Fruit fly (Drosophila melanogaster) whole organism, embryonic: ENCODE results near the gene CG33108.

ENCODE experiments used
- Atf-2 ChIP-seq: fragments of 200-800 bp; sonication (Bioruptor generic); optimal IDR thresholded peaks from 2 replicates; lab custom pipeline; 2016; ENCODE audit warnings: missing biosample characterization, missing genetic modification characterization
- CG10209 ChIP-seq: fragments of 200-800 bp; sonication (Bioruptor generic); optimal IDR thresholded peaks from 3 replicates; lab custom pipeline; 2017; ENCODE audit warnings: missing biosample characterization, mild to moderate bottlenecking, missing genetic modification characterization, missing genetic modification reagents
- CG10274 ChIP-seq: fragments of 200-800 bp; sonication (Bioruptor generic); optimal IDR thresholded peaks from 3 replicates; lab custom pipeline; 2017; ENCODE audit warnings: missing biosample characterization, mild to moderate bottlenecking, missing genetic modification characterization
- CG11085 ChIP-seq: fragments of 200-800 bp; sonication (Bioruptor generic); IDR thresholded peaks from 2 replicates; pipeline ENCODE4 v1.3.6; 2022; ENCODE audit warnings: missing biosample characterization, missing genetic modification characterization
- CG13296 ChIP-seq: fragments of 200-800 bp; sonication (Bioruptor generic); optimal IDR thresholded peaks from 3 replicates; lab custom pipeline; 2018; ENCODE audit warnings: missing biosample characterization, mild to moderate bottlenecking, missing genetic modification characterization
- CG15601 ChIP-seq: fragments of 200-800 bp; sonication (Bioruptor generic); optimal IDR thresholded peaks from 3 replicates; lab custom pipeline; 2019; ENCODE audit warnings: missing biosample characterization, mild to moderate bottlenecking, missing genetic modification characterization, moderate library complexity
- CG17328 ChIP-seq: fragments of 200-800 bp; sonication (Bioruptor generic); IDR thresholded peaks from 2 replicates; pipeline ENCODE4 v1.3.6; 2022; ENCODE audit warnings: missing biosample characterization, missing genetic modification characterization
- CG2120 ChIP-seq: fragments of 200-800 bp; sonication (Bioruptor generic); optimal IDR thresholded peaks from 3 replicates; lab custom pipeline; 2016; ENCODE audit warnings: missing biosample characterization, missing genetic modification characterization
- CG2678 ChIP-seq: fragments of 200-800 bp; sonication (Bioruptor generic); optimal IDR thresholded peaks from 3 replicates; lab custom pipeline; 2019; ENCODE audit warnings: missing biosample characterization, mild to moderate bottlenecking, missing genetic modification characterization, moderate library complexity
- CG31441 ChIP-seq: fragments of 200-800 bp; sonication (Bioruptor generic); IDR thresholded peaks from 2 replicates; pipeline ENCODE4 v1.3.6; 2022; ENCODE audit warnings: missing biosample characterization, missing genetic modification characterization
- CG34376 ChIP-seq: fragments of 200-800 bp; sonication (Bioruptor generic); optimal IDR thresholded peaks from 2 replicates; lab custom pipeline; 2018; ENCODE audit warnings: missing biosample characterization, mild to moderate bottlenecking, missing genetic modification characterization
- CG3726 ChIP-seq: fragments of 200-800 bp; sonication (Bioruptor generic); IDR thresholded peaks from 3 replicates; pipeline ENCODE4, ENCODE4 v1.3.6; 2022; ENCODE audit warnings: missing biosample characterization, missing genetic modification characterization
- CG43689 ChIP-seq: fragments of 200-800 bp; sonication (Bioruptor generic); IDR thresholded peaks from 2 replicates; pipeline ENCODE4 v1.3.6; 2022; ENCODE audit warnings: missing biosample characterization, missing genetic modification characterization
- CG7357 ChIP-seq: fragments of 200-800 bp; sonication (Bioruptor generic); IDR thresholded peaks from 3 replicates; pipeline ENCODE4 v1.3.6; 2022; ENCODE audit warnings: missing biosample characterization, missing genetic modification characterization
- CG8944 ChIP-seq: fragments of 200-800 bp; sonication (Bioruptor generic); optimal IDR thresholded peaks from 3 replicates; lab custom pipeline; 2016; ENCODE audit warnings: missing biosample characterization, missing genetic modification characterization
- CG9437 ChIP-seq: fragments of 200-800 bp; sonication (Bioruptor generic); optimal IDR thresholded peaks from 2 replicates; lab custom pipeline; 2018; ENCODE audit warnings: missing biosample characterization, mild to moderate bottlenecking, missing genetic modification characterization
- CrebB ChIP-seq: fragments of 200-800 bp; sonication (Bioruptor generic); optimal IDR thresholded peaks from 3 replicates; lab custom pipeline; 2018; ENCODE audit warnings: missing biosample characterization, mild to moderate bottlenecking, missing genetic modification characterization
- D19A ChIP-seq: fragments of 200-800 bp; optimal IDR thresholded peaks from 3 replicates; lab custom pipeline; 2019; ENCODE audit warnings: missing biosample characterization, mild to moderate bottlenecking, missing genetic modification characterization, moderate library complexity
- Dad ChIP-seq: fragments of 200-800 bp; sonication (Bioruptor generic); optimal IDR thresholded peaks from 3 replicates; lab custom pipeline; 2016; ENCODE audit warnings: missing biosample characterization, missing genetic modification characterization
- Dip2 ChIP-seq: fragments of 200-800 bp; sonication (Bioruptor generic); IDR thresholded peaks from 2 replicates; pipeline ENCODE4 v1.3.6; 2022; ENCODE audit warnings: missing biosample characterization, missing genetic modification characterization
- Dll ChIP-seq: fragments of 200-800 bp; sonication (Bioruptor generic); IDR thresholded peaks from 4 replicates; pipeline ENCODE4 v1.3.6; 2022; ENCODE audit warnings: missing biosample characterization, missing genetic modification characterization; ENCODE audit not compliant: partially characterized antibody
- HLHmδ ChIP-seq: fragments of 200-800 bp; sonication (Bioruptor generic); optimal IDR thresholded peaks from 2 replicates; lab custom pipeline; 2018; ENCODE audit warnings: missing biosample characterization, mild to moderate bottlenecking, missing genetic modification characterization, moderate library complexity
- Hr78 ChIP-seq, 2 experiments: fragments of 200-800 bp in 1 of 2; fragments of >200 bp in 1 of 2; sonication (Bioruptor generic) in 1 of 2; optimal IDR thresholded peaks; 2 replicates each; lab custom pipeline; 2017 to 2019; ENCODE audit warnings: missing biosample characterization in 2 of 2, missing genetic modification characterization in 2 of 2, mild to moderate bottlenecking in 1 of 2, moderate library complexity in 1 of 2
- Mad ChIP-seq: fragments of 200-800 bp; sonication (Bioruptor generic); optimal IDR thresholded peaks from 2 replicates; lab custom pipeline; 2016; ENCODE audit warnings: missing biosample characterization, missing genetic modification characterization
- Max ChIP-seq: fragments of 200-800 bp; sonication (Bioruptor generic); optimal IDR thresholded peaks from 2 replicates; lab custom pipeline; 2016; ENCODE audit warnings: missing biosample characterization, mild to moderate bottlenecking, missing genetic modification characterization
- Nf-YC ChIP-seq: fragments of 200-800 bp; optimal IDR thresholded peaks from 3 replicates; lab custom pipeline; 2019; ENCODE audit warnings: missing biosample characterization, mild to moderate bottlenecking, missing genetic modification characterization, moderate library complexity
- NfI ChIP-seq: fragments of 200-800 bp; sonication (Bioruptor generic); optimal IDR thresholded peaks from 3 replicates; lab custom pipeline; 2018; ENCODE audit warnings: missing biosample characterization, mild to moderate bottlenecking, missing genetic modification characterization, moderate library complexity
- Oli ChIP-seq: fragments of 200-800 bp; sonication (Bioruptor generic); optimal IDR thresholded peaks from 2 replicates; lab custom pipeline; 2018; ENCODE audit warnings: missing biosample characterization, mild to moderate bottlenecking, missing genetic modification characterization, moderate library complexity
- Sry-δ ChIP-seq: fragments of 200-800 bp; sonication (Bioruptor generic); optimal IDR thresholded peaks from 2 replicates; lab custom pipeline; 2016; ENCODE audit warnings: missing biosample characterization, missing genetic modification characterization
- Usf ChIP-seq: fragments of 200-800 bp; sonication (Bioruptor generic); optimal IDR thresholded peaks from 2 replicates; lab custom pipeline; 2017; ENCODE audit warnings: missing genotype, missing biosample characterization, missing genetic modification characterization
- Vsx1 ChIP-seq: fragments of 200-800 bp; sonication (Bioruptor generic); optimal IDR thresholded peaks from 2 replicates; lab custom pipeline; 2017; ENCODE audit warnings: missing biosample characterization, mild to moderate bottlenecking, missing genetic modification characterization, missing genetic modification reagents
- chinmo ChIP-seq: fragments of 200-800 bp; sonication (Bioruptor generic); IDR thresholded peaks from 4 replicates; pipeline ENCODE4 v1.3.6; 2022; ENCODE audit warnings: missing biosample characterization, missing genetic modification characterization; ENCODE audit not compliant: partially characterized antibody
- ci ChIP-seq: fragments of 200-800 bp; sonication (Bioruptor generic); IDR thresholded peaks from 3 replicates; pipeline ENCODE4 v1.3.6; 2022; ENCODE audit warnings: missing biosample characterization, missing genetic modification characterization
- crol ChIP-seq: fragments of 200-800 bp; sonication (Bioruptor generic); IDR thresholded peaks from 2 replicates; pipeline ENCODE4 v1.3.6; 2022; ENCODE audit warnings: missing biosample characterization, missing genetic modification characterization
- cwo ChIP-seq: fragments of 200-800 bp; sonication (Bioruptor generic); optimal IDR thresholded peaks from 3 replicates; lab custom pipeline; 2017; ENCODE audit warnings: missing biosample characterization, missing genetic modification characterization, mild to moderate bottlenecking, moderate library complexity, missing genetic modification reagents
- insv ChIP-seq, 2 experiments: fragments of 200-800 bp; sonication (Bioruptor generic); optimal IDR thresholded peaks; 3 replicates each; lab custom pipeline; 2016 to 2018; ENCODE audit warnings: missing biosample characterization in 2 of 2, missing genetic modification characterization in 2 of 2
- jing ChIP-seq: fragments of 200-800 bp; sonication (Bioruptor generic); optimal IDR thresholded peaks from 2 replicates; lab custom pipeline; 2018; ENCODE audit warnings: missing biosample characterization, mild to moderate bottlenecking, missing genetic modification characterization
- kah ChIP-seq: fragments of 200-800 bp; sonication (Bioruptor generic); optimal IDR thresholded peaks from 2 replicates; lab custom pipeline; 2018; ENCODE audit warnings: missing biosample characterization, mild to moderate bottlenecking, missing genetic modification characterization
- kay ChIP-seq: fragments of 200-800 bp; sonication (Bioruptor generic); optimal IDR thresholded peaks from 2 replicates; lab custom pipeline; 2016; ENCODE audit warnings: missing biosample characterization, missing genetic modification characterization
- klu ChIP-seq: fragments of 200-800 bp; sonication (Bioruptor generic); IDR thresholded peaks from 2 replicates; pipeline ENCODE4 v1.3.6; 2022; ENCODE audit warnings: missing biosample characterization, missing genetic modification characterization
- mirr ChIP-seq: fragments of 200-800 bp; sonication (Bioruptor generic); optimal IDR thresholded peaks from 3 replicates; lab custom pipeline; 2018; ENCODE audit warnings: missing biosample characterization, mild to moderate bottlenecking, missing genetic modification characterization
- nau ChIP-seq: fragments of 200-800 bp; sonication (Bioruptor generic); optimal IDR thresholded peaks from 3 replicates; lab custom pipeline; 2017; ENCODE audit warnings: missing biosample characterization, mild to moderate bottlenecking, missing genetic modification characterization, missing genetic modification reagents
- org-1 ChIP-seq: fragments of 200-800 bp; sonication (Bioruptor generic); optimal IDR thresholded peaks from 2 replicates; lab custom pipeline; 2017; ENCODE audit warnings: missing biosample characterization, missing genetic modification characterization
- repo ChIP-seq: fragments of 200-800 bp; sonication (Bioruptor generic); optimal IDR thresholded peaks from 2 replicates; lab custom pipeline; 2016; ENCODE audit warnings: missing biosample characterization, missing genetic modification characterization
- tgo ChIP-seq: fragments of 200-800 bp; sonication (Bioruptor generic); IDR thresholded peaks from 3 replicates; pipeline ENCODE4 v1.3.6; 2022; ENCODE audit warnings: missing biosample characterization, missing genetic modification characterization
- tll ChIP-seq, 2 experiments: fragments of 200-800 bp in 1 of 2; fragments of >200 bp in 1 of 2; sonication (Bioruptor generic) in 1 of 2; optimal IDR thresholded peaks; 2 replicates each; lab custom pipeline; 2017 to 2019; ENCODE audit warnings: missing biosample characterization in 2 of 2, missing genetic modification characterization in 2 of 2, mild to moderate bottlenecking in 1 of 2, moderate library complexity in 1 of 2
- unpg ChIP-seq: fragments of 200-800 bp; sonication (Bioruptor generic); optimal IDR thresholded peaks from 3 replicates; lab custom pipeline; 2018; ENCODE audit warnings: missing biosample characterization, mild to moderate bottlenecking, missing genetic modification characterization, moderate library complexity
- zen ChIP-seq: fragments of 200-800 bp; sonication (Bioruptor generic); optimal IDR thresholded peaks from 3 replicates; lab custom pipeline; 2018; ENCODE audit warnings: missing biosample characterization, mild to moderate bottlenecking, missing genetic modification characterization, moderate library complexity

CG33108 gene

dm6 chr3R:24025715-24026467, 30.4 kb downstream of the CG33108 start (continued):
- TF ChIP-seq insv (GFP tag; optimal IDR thresholded peaks at IDR 0.05; lab: Kevin White, UChicago) (no peak), CG7357 (GFP tag; lab: Robert Waterston, UW) (no peak), Usf (GFP tag; lab: Kevin White, UChicago) (no peak), Vsx1 (GFP tag; lab: Kevin White, UChicago) (no peak), Atf-2 (GFP tag; lab: Kevin White, UChicago) (no peak), D19A (tag; lab: Kevin White, UChicago) (no peak), CG34376 (GFP tag; lab: Kevin White, UChicago) (no peak), HLHmδ (GFP tag; lab: Kevin White, UChicago) (no peak), kah (GFP tag; lab: Kevin White, UChicago) (no peak), Dad (GFP tag; lab: Kevin White, UChicago) (no peak), Mad (no peak), unpg (GFP tag; lab: Kevin White, UChicago) (peak; percentile 5), Oli (tag; lab: Kevin White, UChicago) (peak; percentile 40), CG15601 (tag; lab: Kevin White, UChicago) (no peak), CG10274 (GFP tag; lab: Kevin White, UChicago) (no peak), NfI (GFP tag; lab: Kevin White, UChicago) (no peak)

- no peak for TF ChIP-seq CG31441 (GFP tag; lab: Robert Waterston, UW)
- peak; percentile 48 for TF ChIP-seq crol
- TF ChIP-seq mirr (GFP tag; lab: Kevin White, UChicago) = no peak
- no peak for TF ChIP-seq CG17328 (GFP tag; lab: Robert Waterston, UW)
- no peak for TF ChIP-seq klu (GFP tag; lab: Robert Waterston, UW)
- TF ChIP-seq CG11085 = no peak
- no peak for TF ChIP-seq jing
- TF ChIP-seq CG9437 (GFP tag; lab: Kevin White, UChicago) = no peak
- TF ChIP-seq tgo = no peak
- TF ChIP-seq Hr78 (GFP tag; optimal IDR thresholded peaks at IDR 0.05; lab: Kevin White, UChicago) = no peak
- no peak for TF ChIP-seq kay
- TF ChIP-seq Nf-YC (tag; lab: Kevin White, UChicago) = no peak
- no peak for TF ChIP-seq ci (GFP tag; lab: Robert Waterston, UW)
- no peak for TF ChIP-seq CG2678 (tag; lab: Kevin White, UChicago)
- TF ChIP-seq Dll (GFP tag; lab: Robert Waterston, UW) = no peak
- TF ChIP-seq Max (GFP tag; lab: Kevin White, UChicago) = no peak
- no peak for TF ChIP-seq CG2120 (GFP tag; lab: Kevin White, UChicago)
- no peak for TF ChIP-seq Sry-δ
- TF ChIP-seq nau (GFP tag; lab: Kevin White, UChicago) = peak; percentile 78
- TF ChIP-seq CG43689 (GFP tag; lab: Robert Waterston, UW) = no peak
- 0 out of 4 replicates have a peak, but pooled peaks have one; percentile 41 for TF ChIP-seq chinmo (GFP tag; lab: Robert Waterston, UW)
- no peak for TF ChIP-seq CG10274 (GFP tag; lab: Kevin White, UChicago)
- TF ChIP-seq CG8944 (GFP tag; lab: Kevin White, UChicago) = no peak
- TF ChIP-seq CG10209 = no peak
- no peak for TF ChIP-seq CrebB (tag; lab: Kevin White, UChicago)
- TF ChIP-seq CG3726 (GFP tag; lab: Robert Waterston, UW) = no peak
- TF ChIP-seq Dip2 (GFP tag; lab: Robert Waterston, UW) = no peak
- TF ChIP-seq tll (GFP tag; optimal IDR thresholded peaks at IDR 0.05; lab: Kevin White, UChicago) = no peak
- no peak for TF ChIP-seq org-1
- TF ChIP-seq CG13296 (GFP tag; lab: Kevin White, UChicago) = no peak
- TF ChIP-seq cwo (GFP tag; lab: Kevin White, UChicago) = peak; percentile 51
- no peak for TF ChIP-seq repo
- no peak for TF ChIP-seq HLHmδ (GFP tag; lab: Kevin White, UChicago)
- no peak for TF ChIP-seq zen (tag; lab: Kevin White, UChicago)
Observed at dm6 chr3R:24026503-24026902, 31.0 kb downstream of the CG33108 start.
